Fruit fly (Drosophila melanogaster) whole organism, adult: ENCODE data around the gene SkpE.

Experiments used
- CG11617 ChIP-seq: fragments of 200-800 bp; sonication (Bioruptor generic); optimal IDR thresholded peaks from 2 replicates; lab custom pipeline; 2017; ENCODE audit warnings: mild to moderate bottlenecking, missing biosample characterization, missing genetic modification reagents, missing genetic modification characterization
- CG12768 ChIP-seq: fragments of 200-800 bp; sonication (Bioruptor generic); optimal IDR thresholded peaks from 2 replicates; lab custom pipeline; 2017; ENCODE audit warnings: missing biosample characterization, missing genetic modification characterization, mild to moderate bottlenecking, moderate library complexity, missing genetic modification reagents
- CG14711 ChIP-seq: fragments of 200-800 bp; sonication (Bioruptor generic); optimal IDR thresholded peaks from 2 replicates; lab custom pipeline; 2018; ENCODE audit warnings: missing biosample characterization, mild to moderate bottlenecking, missing genetic modification characterization, moderate library complexity
- CG1620 ChIP-seq: fragments of 200-800 bp; sonication (Bioruptor generic); optimal IDR thresholded peaks from 2 replicates; lab custom pipeline; 2016; ENCODE audit warnings: missing biosample characterization, missing genetic modification characterization
- CG33017 ChIP-seq: fragments of 200-800 bp; sonication (Bioruptor generic); optimal IDR thresholded peaks from 2 replicates; lab custom pipeline; 2018; ENCODE audit warnings: missing biosample characterization, mild to moderate bottlenecking, missing genetic modification characterization, moderate library complexity
- CG5204 ChIP-seq: fragments of 200-800 bp; sonication (Bioruptor generic); optimal IDR thresholded peaks from 2 replicates; lab custom pipeline; 2016; ENCODE audit warnings: missing biosample characterization, missing genetic modification characterization
- CG7045 ChIP-seq: fragments of 200-800 bp; sonication (Bioruptor generic); optimal IDR thresholded peaks from 2 replicates; lab custom pipeline; 2017; ENCODE audit warnings: missing biosample characterization, mild to moderate bottlenecking, missing genetic modification characterization
- CG7101 ChIP-seq: fragments of 200-800 bp; sonication (Bioruptor generic); optimal IDR thresholded peaks from 2 replicates; lab custom pipeline; 2018; ENCODE audit warnings: missing biosample characterization, mild to moderate bottlenecking, missing genetic modification characterization, moderate library complexity
- Clk ChIP-seq: fragments of 200-800 bp; sonication (Bioruptor generic); optimal IDR thresholded peaks from 2 replicates; lab custom pipeline; 2017; ENCODE audit warnings: missing biosample characterization, missing genetic modification characterization
- Crg-1 ChIP-seq: fragments of 200-800 bp; sonication (Bioruptor generic); optimal IDR thresholded peaks from 2 replicates; lab custom pipeline; 2016; ENCODE audit warnings: missing biosample characterization, missing genetic modification characterization
- Hr96 ChIP-seq: fragments of 200-800 bp; sonication (Bioruptor generic); optimal IDR thresholded peaks from 2 replicates; lab custom pipeline; 2016; ENCODE audit warnings: missing biosample characterization, missing genetic modification characterization
- Mnt ChIP-seq: fragments of 200-800 bp; sonication (Bioruptor generic); optimal IDR thresholded peaks from 2 replicates; lab custom pipeline; 2016; ENCODE audit warnings: missing biosample characterization, mild to moderate bottlenecking, missing genetic modification characterization
- bab1 ChIP-seq: fragments of 200-800 bp; sonication (Bioruptor generic); optimal IDR thresholded peaks from 3 replicates; lab custom pipeline; 2019; ENCODE audit warnings: missing biosample characterization, mild to moderate bottlenecking, missing genetic modification characterization, moderate library complexity
- cic ChIP-seq: fragments of 200-800 bp; sonication (Bioruptor generic); optimal IDR thresholded peaks from 2 replicates; lab custom pipeline; 2017; ENCODE audit warnings: missing biosample characterization, mild to moderate bottlenecking, missing genetic modification characterization, moderate library complexity
- cnc ChIP-seq, 2 experiments: fragments of >200 bp; optimal IDR thresholded peaks; 2 replicates each; lab custom pipeline; 2017
- kay ChIP-seq: fragments of 200-800 bp; sonication (Bioruptor generic); peaks from one replicate; lab custom pipeline; 2016; ENCODE audit warnings: missing biosample characterization, missing genetic modification characterization, borderline replicate concordance
- ovo ChIP-seq: fragments of 200-800 bp; sonication (Bioruptor generic); optimal IDR thresholded peaks from 2 replicates; lab custom pipeline; 2016; ENCODE audit warnings: missing biosample characterization, missing genetic modification characterization
- pad ChIP-seq: fragments of 200-800 bp; sonication (Bioruptor generic); optimal IDR thresholded peaks from 3 replicates; lab custom pipeline; 2017; ENCODE audit warnings: missing biosample characterization, missing genetic modification characterization, mild to moderate bottlenecking, moderate library complexity, missing genetic modification reagents
- tj ChIP-seq: fragments of 200-800 bp; sonication (Bioruptor generic); optimal IDR thresholded peaks from 3 replicates; lab custom pipeline; 2017; ENCODE audit warnings: missing biosample characterization, mild to moderate bottlenecking, missing genetic modification characterization, moderate library complexity
- toe ChIP-seq: fragments of 200-800 bp; sonication (Bioruptor generic); optimal IDR thresholded peaks from 2 replicates; lab custom pipeline; 2016; ENCODE audit warnings: missing biosample characterization, missing genetic modification characterization

SkpE gene

DNA sequence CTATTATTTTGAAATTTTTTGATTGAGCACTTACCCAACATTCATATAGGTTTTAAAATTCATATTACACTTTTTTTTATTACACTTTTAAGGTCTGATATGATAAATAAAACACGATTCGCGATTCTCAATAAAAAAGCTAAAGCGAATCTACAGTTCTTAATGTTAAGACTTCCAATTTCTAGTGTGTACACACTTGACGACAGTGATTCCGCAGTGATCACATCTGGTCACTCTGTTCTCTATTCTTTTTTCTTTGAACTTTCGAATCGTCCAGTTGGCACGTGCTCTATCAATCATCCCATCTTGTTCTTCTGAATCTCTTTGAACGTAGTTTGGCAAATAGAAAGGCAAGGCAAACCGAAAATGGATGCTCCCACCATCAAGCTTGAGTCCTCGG, 8.1 kb downstream of the SkpE start, which contains the start of gene SkpC:
SkpC (plus strand) TSS at position 301 of the 400 bp plus-strand sequence.
- TF ChIP-seq Hr96 (no peak), cnc (optimal IDR thresholded peaks at IDR 0.05; lab: Kevin White, UChicago) (no peak), CG33017 (tag; lab: Kevin White, UChicago) (no peak), cic (GFP tag; lab: Kevin White, UChicago) (no peak), Mnt (GFP tag; lab: Kevin White, UChicago) (no peak), CG14711 (tag; lab: Kevin White, UChicago) (no peak), ovo (no peak), Clk (GFP tag; lab: Kevin White, UChicago) (no peak), CG7101 (no peak), CG7045 (GFP tag; lab: Kevin White, UChicago) (no peak), toe (GFP tag; lab: Kevin White, UChicago) (no peak), kay (GFP tag; lab: Kevin White, UChicago) (no peak), CG12768 (GFP tag; lab: Kevin White, UChicago) (no peak), CG11617 (no peak), pad (GFP tag; lab: Kevin White, UChicago) (no peak), tj (GFP tag; lab: Kevin White, UChicago) (no peak)

DNA sequence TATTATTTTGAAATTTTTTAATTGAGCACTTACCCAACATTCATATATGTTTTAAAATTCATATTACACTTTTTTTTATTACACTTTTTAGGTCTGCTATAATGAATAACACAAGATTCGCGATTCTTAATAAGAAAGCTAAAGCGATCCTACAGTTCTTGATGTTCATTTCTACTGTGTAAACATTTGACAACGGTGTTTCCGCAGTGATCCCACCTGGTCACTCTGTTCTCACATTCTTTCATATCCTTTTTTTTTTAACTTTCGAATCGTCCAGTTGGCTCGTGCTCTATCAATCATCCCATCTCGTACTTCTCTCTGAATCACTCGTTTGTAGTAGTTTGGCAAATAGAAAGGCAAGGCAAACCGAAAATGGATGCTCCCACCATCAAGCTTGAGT, 11.5 kb downstream of the SkpE start, which contains the start of gene SkpD:
SkpD (plus strand) TSS at position 301 of the 400 bp plus-strand sequence.
- TF ChIP-seq Hr96 (no peak), CG11617 (no peak), tj (GFP tag; lab: Kevin White, UChicago) (no peak), Crg-1 (GFP tag; lab: Kevin White, UChicago) (no peak), CG5204 (GFP tag; lab: Kevin White, UChicago) (no peak), CG12768 (GFP tag; lab: Kevin White, UChicago) (no peak), CG7101 (no peak), cic (GFP tag; lab: Kevin White, UChicago) (no peak), toe (GFP tag; lab: Kevin White, UChicago) (no peak), Clk (GFP tag; lab: Kevin White, UChicago) (no peak), CG7045 (GFP tag; lab: Kevin White, UChicago) (no peak)

DNA sequence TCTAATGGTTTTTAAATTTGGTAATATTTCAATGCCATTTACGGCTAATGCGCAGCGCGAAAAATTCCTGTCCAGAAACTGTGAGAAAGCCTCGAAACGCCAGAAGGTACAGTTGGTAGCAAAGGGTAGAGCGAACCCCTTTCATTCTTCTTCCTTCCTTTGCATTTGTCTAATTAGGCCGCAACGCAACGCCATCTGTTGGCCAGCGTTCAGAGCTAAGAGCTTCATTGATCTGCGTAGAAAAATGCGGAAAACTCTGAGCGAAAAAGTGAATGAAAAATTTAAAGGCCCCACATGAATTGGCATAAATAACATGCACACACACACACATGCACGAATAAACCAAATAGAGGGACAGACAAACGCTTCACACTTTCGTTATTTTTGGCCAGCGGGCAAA, 12.8 kb downstream of the SkpE start:
- TF ChIP-seq CG33017 (tag; lab: Kevin White, UChicago) = no peak
- no peak for TF ChIP-seq cic (GFP tag; lab: Kevin White, UChicago)
- TF ChIP-seq Hr96 = no peak
- TF ChIP-seq kay (GFP tag; lab: Kevin White, UChicago) = no peak
- no peak for TF ChIP-seq pad (GFP tag; lab: Kevin White, UChicago)
- no peak for TF ChIP-seq CG5204 (GFP tag; lab: Kevin White, UChicago)
- TF ChIP-seq toe (GFP tag; lab: Kevin White, UChicago) = no peak
- no peak for TF ChIP-seq CG12768 (GFP tag; lab: Kevin White, UChicago)
- TF ChIP-seq CG1620 (GFP tag; lab: Kevin White, UChicago) = no peak
- no peak for TF ChIP-seq CG7101
- no peak for TF ChIP-seq Mnt (GFP tag; lab: Kevin White, UChicago)
- TF ChIP-seq CG14711 (tag; lab: Kevin White, UChicago) = no peak
- no peak for TF ChIP-seq tj (GFP tag; lab: Kevin White, UChicago)
- TF ChIP-seq CG7045 (GFP tag; lab: Kevin White, UChicago) = no peak
- no peak for TF ChIP-seq Clk (GFP tag; lab: Kevin White, UChicago)
- TF ChIP-seq Crg-1 (GFP tag; lab: Kevin White, UChicago) = no peak
- TF ChIP-seq cnc (optimal IDR thresholded peaks at IDR 0.05; lab: Kevin White, UChicago) = no peak
- TF ChIP-seq ovo = no peak
- no peak for TF ChIP-seq CG11617
- TF ChIP-seq bab1 (GFP tag; lab: Kevin White, UChicago) = no peak

DNA sequence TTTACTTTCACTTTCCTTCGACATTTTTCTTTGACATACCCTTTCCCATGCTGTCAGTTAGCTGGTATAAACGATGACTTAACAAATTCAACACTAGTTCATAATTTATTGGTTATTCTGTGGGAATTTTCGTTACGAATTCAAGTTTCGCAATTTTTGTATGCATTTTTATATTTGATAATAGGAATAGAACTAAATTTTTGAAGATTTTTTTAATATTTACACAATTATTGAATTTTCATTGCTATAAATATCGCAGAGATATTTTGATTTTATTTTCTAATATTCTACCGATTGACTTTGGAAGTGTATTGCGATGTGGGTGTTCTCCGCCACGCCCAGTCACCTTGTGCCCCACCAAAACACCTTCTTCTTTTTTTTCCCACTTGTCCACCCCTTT, 17.7 kb downstream of the SkpE start:
- TF ChIP-seq Clk (GFP tag; lab: Kevin White, UChicago) (no peak), Hr96 (no peak), CG11617 (no peak), CG33017 (tag; lab: Kevin White, UChicago) (no peak), cic (GFP tag; lab: Kevin White, UChicago) (no peak), CG12768 (GFP tag; lab: Kevin White, UChicago) (no peak), kay (GFP tag; lab: Kevin White, UChicago) (no peak), CG14711 (tag; lab: Kevin White, UChicago) (no peak), CG5204 (GFP tag; lab: Kevin White, UChicago) (no peak), Mnt (GFP tag; lab: Kevin White, UChicago) (no peak), CG1620 (GFP tag; lab: Kevin White, UChicago) (no peak), Crg-1 (GFP tag; lab: Kevin White, UChicago) (no peak), CG7101 (no peak)

DNA sequence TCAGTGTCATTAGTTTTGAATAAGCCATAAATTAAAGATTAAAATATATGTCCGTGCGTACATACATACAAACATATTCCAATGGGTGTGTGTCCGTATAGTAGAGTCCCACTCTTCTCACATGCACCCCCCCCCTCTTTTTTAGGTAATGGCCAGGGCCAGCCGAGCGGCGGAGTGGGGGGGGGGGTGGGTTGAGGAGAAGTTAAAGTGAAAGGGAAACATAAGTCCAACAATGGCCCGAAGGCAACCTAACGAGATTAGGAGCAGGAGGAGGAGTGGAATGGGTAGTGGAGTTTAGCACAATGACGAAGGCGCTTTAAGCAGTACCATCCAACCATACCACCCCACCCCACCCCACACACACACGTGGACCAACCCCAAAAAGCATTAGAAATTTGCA, 28.1 kb downstream of the SkpE start:
- TF ChIP-seq bab1 (GFP tag; lab: Kevin White, UChicago) = no peak
- TF ChIP-seq CG33017 (tag; lab: Kevin White, UChicago) = no peak
- TF ChIP-seq pad (GFP tag; lab: Kevin White, UChicago) = no peak
- TF ChIP-seq toe (GFP tag; lab: Kevin White, UChicago) = no peak
- TF ChIP-seq Hr96 = no peak
- TF ChIP-seq kay (GFP tag; lab: Kevin White, UChicago) = no peak
- no peak for TF ChIP-seq CG7101
- TF ChIP-seq CG11617 = no peak
- TF ChIP-seq CG12768 (GFP tag; lab: Kevin White, UChicago) = no peak
- no peak for TF ChIP-seq CG7045 (GFP tag; lab: Kevin White, UChicago)
- TF ChIP-seq CG5204 (GFP tag; lab: Kevin White, UChicago) = no peak
- TF ChIP-seq CG14711 (tag; lab: Kevin White, UChicago) = no peak
- no peak for TF ChIP-seq tj (GFP tag; lab: Kevin White, UChicago)

DNA sequence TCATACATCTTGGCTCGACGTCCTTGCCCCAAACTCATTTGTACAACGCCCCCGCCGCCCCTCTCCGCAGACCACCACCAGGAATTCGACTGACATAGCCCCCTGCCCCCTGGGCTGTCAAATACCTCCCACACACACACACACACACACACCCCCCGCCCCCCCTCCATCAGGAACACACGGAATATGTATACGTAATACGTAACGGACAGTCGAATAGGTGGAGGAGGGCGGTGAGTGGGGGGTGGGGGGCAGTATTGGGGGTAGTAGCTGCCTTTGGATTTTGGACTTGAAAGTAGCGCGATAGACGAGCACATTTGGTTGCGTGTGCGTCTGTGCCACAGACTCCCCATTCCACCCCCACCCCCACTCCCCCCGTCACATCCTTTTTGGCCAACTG, 31.3 kb downstream of the SkpE start:
- TF ChIP-seq CG12768 (GFP tag; lab: Kevin White, UChicago) (no peak), CG14711 (tag; lab: Kevin White, UChicago) (no peak), CG1620 (GFP tag; lab: Kevin White, UChicago) (no peak), CG5204 (GFP tag; lab: Kevin White, UChicago) (no peak), CG11617 (no peak), bab1 (GFP tag; lab: Kevin White, UChicago) (no peak), toe (GFP tag; lab: Kevin White, UChicago) (no peak), cnc (optimal IDR thresholded peaks at IDR 0.05; lab: Kevin White, UChicago) (no peak), ovo (no peak), Clk (GFP tag; lab: Kevin White, UChicago) (no peak), CG33017 (tag; lab: Kevin White, UChicago) (no peak), CG7045 (GFP tag; lab: Kevin White, UChicago) (no peak), CG7101 (no peak), pad (GFP tag; lab: Kevin White, UChicago) (no peak), Crg-1 (GFP tag; lab: Kevin White, UChicago) (no peak), Hr96 (no peak)
